Fruit fly (Drosophila melanogaster) whole organism, embryonic: ENCODE results near the gene CG7907.

Experiments used
- Adf1 ChIP-seq: fragments of 200-800 bp; sonication (Bioruptor generic); IDR thresholded peaks from 2 replicates; pipeline ENCODE4 v1.3.6; 2022; ENCODE audit warnings: missing biosample characterization, missing genetic modification characterization
- Atf6 ChIP-seq: fragments of 200-800 bp; sonication (Bioruptor generic); IDR thresholded peaks from 2 replicates; pipeline ENCODE4 v1.3.6; 2022; ENCODE audit warnings: missing biosample characterization, missing genetic modification characterization
- CG10209 ChIP-seq: fragments of 200-800 bp; sonication (Bioruptor generic); optimal IDR thresholded peaks from 3 replicates; lab custom pipeline; 2017; ENCODE audit warnings: missing biosample characterization, mild to moderate bottlenecking, missing genetic modification characterization, missing genetic modification reagents
- CG12155 ChIP-seq: fragments of 200-800 bp; sonication (Bioruptor generic); optimal IDR thresholded peaks from 3 replicates; lab custom pipeline; 2016; ENCODE audit warnings: missing biosample characterization, missing genetic modification characterization
- CG1233 ChIP-seq: fragments of 200-800 bp; sonication (Bioruptor generic); optimal IDR thresholded peaks from 4 replicates; lab custom pipeline; 2018; ENCODE audit warnings: missing biosample characterization, mild to moderate bottlenecking, missing genetic modification characterization
- CG12942 ChIP-seq: fragments of 200-800 bp; sonication (Bioruptor generic); optimal IDR thresholded peaks from 3 replicates; lab custom pipeline; 2016; ENCODE audit warnings: missing biosample characterization, missing genetic modification characterization
- CG13296 ChIP-seq: fragments of 200-800 bp; sonication (Bioruptor generic); optimal IDR thresholded peaks from 3 replicates; lab custom pipeline; 2018; ENCODE audit warnings: missing biosample characterization, mild to moderate bottlenecking, missing genetic modification characterization
- CG14667 ChIP-seq: fragments of 200-800 bp; sonication (Bioruptor generic); IDR thresholded peaks from 2 replicates; pipeline ENCODE4 v1.3.6; 2022; ENCODE audit warnings: missing biosample characterization, missing genetic modification characterization
- CG17385 ChIP-seq: fragments of 200-800 bp; sonication (Bioruptor generic); optimal IDR thresholded peaks from 3 replicates; lab custom pipeline; 2018; ENCODE audit warnings: missing biosample characterization, mild to moderate bottlenecking, missing genetic modification characterization
- CG17568 ChIP-seq: fragments of 200-800 bp; sonication (Bioruptor generic); optimal IDR thresholded peaks from 2 replicates; lab custom pipeline; 2018; ENCODE audit warnings: missing biosample characterization, mild to moderate bottlenecking, missing genetic modification characterization, moderate library complexity
- CG18619 ChIP-seq: fragments of 200-800 bp; sonication (Bioruptor generic); optimal IDR thresholded peaks from 3 replicates; lab custom pipeline; 2017; ENCODE audit warnings: missing biosample characterization, mild to moderate bottlenecking, missing genetic modification characterization
- CG2129 ChIP-seq: fragments of 200-800 bp; sonication (Bioruptor generic); IDR thresholded peaks from 2 replicates; pipeline ENCODE4 v1.3.6; 2022; ENCODE audit warnings: missing biosample characterization, missing genetic modification characterization; ENCODE audit not compliant: partially characterized antibody
- CG34224 ChIP-seq: fragments of 200-800 bp; sonication (Bioruptor generic); IDR thresholded peaks from 3 replicates; pipeline ENCODE4 v1.3.6; 2022; ENCODE audit warnings: missing biosample characterization, missing genetic modification characterization; ENCODE audit not compliant: partially characterized antibody
- CG34376 ChIP-seq: fragments of 200-800 bp; sonication (Bioruptor generic); optimal IDR thresholded peaks from 2 replicates; lab custom pipeline; 2018; ENCODE audit warnings: missing biosample characterization, mild to moderate bottlenecking, missing genetic modification characterization
- CG4617 ChIP-seq: fragments of 200-800 bp; sonication (Bioruptor generic); optimal IDR thresholded peaks from 3 replicates; lab custom pipeline; 2016; ENCODE audit warnings: missing biosample characterization, missing genetic modification characterization, borderline replicate concordance
- CG4730 ChIP-seq: fragments of 200-800 bp; sonication (Bioruptor generic); IDR thresholded peaks from 2 replicates; pipeline ENCODE4 v1.3.6; 2022; ENCODE audit warnings: missing biosample characterization, missing genetic modification characterization
- CG6175 ChIP-seq: fragments of 200-800 bp; sonication (Bioruptor generic); IDR thresholded peaks from 3 replicates; pipeline ENCODE4 v1.3.6; 2022; ENCODE audit warnings: missing biosample characterization, missing genetic modification characterization
- CG6254 ChIP-seq: fragments of 200-800 bp; sonication (Bioruptor generic); optimal IDR thresholded peaks from 3 replicates; lab custom pipeline; 2017; ENCODE audit warnings: mild to moderate bottlenecking, missing biosample characterization, missing genetic modification reagents, missing genetic modification characterization
- CG6791 ChIP-seq: fragments of 200-800 bp; sonication (Bioruptor generic); IDR thresholded peaks from 3 replicates; pipeline ENCODE4 v1.3.6; 2022; ENCODE audit warnings: missing biosample characterization, missing genetic modification characterization; ENCODE audit not compliant: partially characterized antibody
- CG7987 ChIP-seq: fragments of 200-800 bp; sonication (Bioruptor generic); optimal IDR thresholded peaks from 2 replicates; lab custom pipeline; 2018; ENCODE audit warnings: missing biosample characterization, mild to moderate bottlenecking, missing genetic modification characterization, moderate library complexity
- CG8478 ChIP-seq: fragments of >200 bp; optimal IDR thresholded peaks from 2 replicates; lab custom pipeline; 2018
- CG9876 ChIP-seq: fragments of 200-800 bp; sonication (Bioruptor generic); optimal IDR thresholded peaks from 2 replicates; lab custom pipeline; 2016; ENCODE audit warnings: missing biosample characterization, missing genetic modification characterization
- Dll ChIP-seq: fragments of 200-800 bp; sonication (Bioruptor generic); IDR thresholded peaks from 4 replicates; pipeline ENCODE4 v1.3.6; 2022; ENCODE audit warnings: missing biosample characterization, missing genetic modification characterization; ENCODE audit not compliant: partially characterized antibody
- E2f1 ChIP-seq: fragments of 200-800 bp; sonication (Bioruptor generic); IDR thresholded peaks from 2 replicates; pipeline ENCODE4 v1.3.6; 2022; ENCODE audit warnings: missing biosample characterization, missing genetic modification characterization
- E2f2 ChIP-seq: fragments of 200-800 bp; sonication (Bioruptor generic); IDR thresholded peaks from 2 replicates; pipeline ENCODE4 v1.3.6; 2022; ENCODE audit warnings: missing biosample characterization, missing genetic modification characterization
- MBD-R2 ChIP-seq: fragments of 200-800 bp; sonication (Bioruptor generic); IDR thresholded peaks from 2 replicates; pipeline ENCODE4 v1.3.6; 2022; ENCODE audit warnings: missing biosample characterization, missing genetic modification characterization
- MESR4 ChIP-seq: fragments of 200-800 bp; sonication (Bioruptor generic); optimal IDR thresholded peaks from 2 replicates; lab custom pipeline; 2018; ENCODE audit warnings: missing biosample characterization, mild to moderate bottlenecking, missing genetic modification characterization, moderate library complexity
- Med ChIP-seq: fragments of 200-800 bp; sonication (Bioruptor generic); peaks from one replicate; lab custom pipeline; 2016; ENCODE audit warnings: missing biosample characterization, missing genetic modification characterization, mild to moderate bottlenecking, inconsistent platforms, moderate library complexity
- Ptx1 ChIP-seq: fragments of 200-800 bp; sonication (Bioruptor generic); IDR thresholded peaks from 2 replicates; pipeline ENCODE4 v1.3.6; 2022; ENCODE audit warnings: missing biosample characterization, missing genetic modification characterization
- YL-1 ChIP-seq: fragments of 200-800 bp; sonication (Bioruptor generic); optimal IDR thresholded peaks from 3 replicates; lab custom pipeline; 2017; ENCODE audit warnings: missing biosample characterization, mild to moderate bottlenecking, missing genetic modification characterization
- caup ChIP-seq: fragments of 200-800 bp; sonication (Bioruptor generic); optimal IDR thresholded peaks from 3 replicates; lab custom pipeline; 2017; ENCODE audit warnings: missing biosample characterization, mild to moderate bottlenecking, missing genetic modification characterization, moderate library complexity; ENCODE audit not compliant: severe bottlenecking
- eve ChIP-seq, 2 experiments: fragments of >200 bp; optimal IDR thresholded peaks; 2 replicates each; lab custom pipeline; 2017; ENCODE audit warnings: missing biosample characterization in 2 of 2, missing genetic modification characterization in 2 of 2
- fu2 ChIP-seq: fragments of 200-800 bp; sonication (Bioruptor generic); optimal IDR thresholded peaks from 2 replicates; lab custom pipeline; 2016; ENCODE audit warnings: missing biosample characterization, missing genetic modification characterization
- gt ChIP-seq: fragments of 200-800 bp; sonication (Bioruptor generic); IDR thresholded peaks from 2 replicates; pipeline ENCODE4 v1.3.6; 2022; ENCODE audit warnings: missing biosample characterization, missing genetic modification characterization
- klu ChIP-seq: fragments of 200-800 bp; sonication (Bioruptor generic); IDR thresholded peaks from 2 replicates; pipeline ENCODE4 v1.3.6; 2022; ENCODE audit warnings: missing biosample characterization, missing genetic modification characterization
- mld ChIP-seq: fragments of 200-800 bp; sonication (Bioruptor generic); IDR thresholded peaks from 3 replicates; pipeline ENCODE4 v1.3.6; 2022; ENCODE audit warnings: missing biosample characterization, missing genetic modification characterization; ENCODE audit not compliant: partially characterized antibody
- nerfin-1 ChIP-seq: fragments of 200-800 bp; sonication (Bioruptor generic); optimal IDR thresholded peaks from 3 replicates; lab custom pipeline; 2019; ENCODE audit warnings: missing biosample characterization, mild to moderate bottlenecking, missing genetic modification characterization, moderate library complexity
- otp ChIP-seq: fragments of 200-800 bp; sonication (Bioruptor generic); IDR thresholded peaks from 3 replicates; pipeline ENCODE4, ENCODE4 v1.3.6; 2022; ENCODE audit warnings: missing biosample characterization, missing genetic modification characterization
- rib ChIP-seq: fragments of 200-800 bp; sonication (Bioruptor generic); IDR thresholded peaks from 2 replicates; pipeline ENCODE4 v1.3.6; 2022; ENCODE audit warnings: missing biosample characterization, missing genetic modification characterization
- scrt ChIP-seq: fragments of 200-800 bp; sonication (Bioruptor generic); optimal IDR thresholded peaks from 2 replicates; lab custom pipeline; 2018; ENCODE audit warnings: missing biosample characterization, mild to moderate bottlenecking, missing genetic modification characterization, moderate library complexity
- sna ChIP-seq: fragments of 200-800 bp; sonication (Bioruptor generic); IDR thresholded peaks from 2 replicates; pipeline ENCODE4 v1.3.6; 2022; ENCODE audit warnings: missing biosample characterization, missing genetic modification characterization; ENCODE audit not compliant: partially characterized antibody
- sug ChIP-seq: fragments of 200-800 bp; optimal IDR thresholded peaks from 2 replicates; lab custom pipeline; 2019; ENCODE audit warnings: missing biosample characterization, mild to moderate bottlenecking, missing genetic modification characterization, moderate library complexity
- yki ChIP-seq: fragments of >200 bp; optimal IDR thresholded peaks from 3 replicates; lab custom pipeline; 2018

The CG7907 gene

DNA sequence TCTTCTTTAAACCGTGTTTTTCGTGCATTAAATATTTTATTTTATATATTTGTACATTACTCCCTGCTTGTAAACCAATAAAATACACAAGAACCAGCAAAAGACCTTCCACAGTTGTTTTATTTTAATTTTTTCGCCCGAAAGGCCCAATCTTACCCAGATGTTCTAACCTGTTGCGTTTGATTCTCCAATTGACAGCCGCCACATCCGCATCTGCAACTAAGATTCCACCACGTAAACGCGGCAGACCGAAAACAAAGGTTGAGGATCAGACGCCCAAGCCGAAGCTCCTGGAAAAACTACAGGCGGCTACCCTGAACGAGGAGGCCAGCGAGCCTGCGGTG, 43.4 kb upstream of the CG7907 start:
- TF ChIP-seq CG4730 (GFP tag; lab: Robert Waterston, UW) (no peak), sna (GFP tag; lab: Robert Waterston, UW) (0 out of 2 replicates have a peak, but pooled peaks have one; percentile 20), CG34376 (GFP tag; lab: Kevin White, UChicago) (no peak), Ptx1 (GFP tag; lab: Robert Waterston, UW) (no peak), CG1233 (GFP tag; lab: Kevin White, UChicago) (no peak), caup (GFP tag; lab: Kevin White, UChicago) (no peak), CG13296 (GFP tag; lab: Kevin White, UChicago) (no peak), CG14667 (no peak), gt (GFP tag; lab: Robert Waterston, UW) (no peak), rib (GFP tag; lab: Robert Waterston, UW) (no peak), CG9876 (GFP tag; lab: Kevin White, UChicago) (no peak), CG18619 (no peak), otp (no peak), Med (peak; percentile 38), mld (GFP tag; lab: Robert Waterston, UW) (0 out of 3 replicates have a peak, but pooled peaks have one; percentile 0), Atf6 (GFP tag; lab: Robert Waterston, UW) (no peak), CG17385 (peak; percentile 94), klu (GFP tag; lab: Robert Waterston, UW) (no peak), nerfin-1 (tag; lab: Kevin White, UChicago) (peak; percentile 63), CG6254 (GFP tag; lab: Kevin White, UChicago) (no peak), YL-1 (peak; percentile 30), CG10209 (GFP tag; lab: Kevin White, UChicago) (no peak), MBD-R2 (GFP tag; lab: Robert Waterston, UW) (peak; percentile 74), CG6175 (GFP tag; lab: Robert Waterston, UW) (no peak), yki (lab: Kevin White, UChicago) (no peak), CG17568 (GFP tag; lab: Kevin White, UChicago) (no peak), CG6791 (0 out of 3 replicates have a peak, but pooled peaks have one; percentile 1), CG12942 (GFP tag; lab: Kevin White, UChicago) (no peak), CG12155 (GFP tag; lab: Kevin White, UChicago) (no peak), E2f1 (GFP tag; lab: Robert Waterston, UW) (no peak), E2f2 (GFP tag; lab: Robert Waterston, UW) (no peak), sug (tag; lab: Kevin White, UChicago) (no peak), CG7987 (GFP tag; lab: Kevin White, UChicago) (no peak), Adf1 (GFP tag; lab: Robert Waterston, UW) (no peak), CG8478 (lab: Kevin White, UChicago) (no peak), MESR4 (GFP tag; lab: Kevin White, UChicago) (peak; percentile 68), fu2 (GFP tag; lab: Kevin White, UChicago) (no peak), eve (GFP tag; optimal IDR thresholded peaks at IDR 0.05; lab: Kevin White, UChicago) (no peak), CG2129 (GFP tag; lab: Robert Waterston, UW) (0 out of 2 replicates have a peak, but pooled peaks have one; percentile 38), CG4617 (GFP tag; lab: Kevin White, UChicago) (peak; percentile 35), Dll (GFP tag; lab: Robert Waterston, UW) (peak; percentile 13; the same call in 1 of the 4 replicates), scrt (GFP tag; lab: Kevin White, UChicago) (peak; percentile 87), CG34224 (0 out of 3 replicates have a peak, but pooled peaks have one; percentile 1)
- TF ChIP-seq, all 482 proteins: peak for 14
